Fruit fly (Drosophila melanogaster): Measurements from ENCODE around the gene CG14634.

The CG14634 gene

DNA sequence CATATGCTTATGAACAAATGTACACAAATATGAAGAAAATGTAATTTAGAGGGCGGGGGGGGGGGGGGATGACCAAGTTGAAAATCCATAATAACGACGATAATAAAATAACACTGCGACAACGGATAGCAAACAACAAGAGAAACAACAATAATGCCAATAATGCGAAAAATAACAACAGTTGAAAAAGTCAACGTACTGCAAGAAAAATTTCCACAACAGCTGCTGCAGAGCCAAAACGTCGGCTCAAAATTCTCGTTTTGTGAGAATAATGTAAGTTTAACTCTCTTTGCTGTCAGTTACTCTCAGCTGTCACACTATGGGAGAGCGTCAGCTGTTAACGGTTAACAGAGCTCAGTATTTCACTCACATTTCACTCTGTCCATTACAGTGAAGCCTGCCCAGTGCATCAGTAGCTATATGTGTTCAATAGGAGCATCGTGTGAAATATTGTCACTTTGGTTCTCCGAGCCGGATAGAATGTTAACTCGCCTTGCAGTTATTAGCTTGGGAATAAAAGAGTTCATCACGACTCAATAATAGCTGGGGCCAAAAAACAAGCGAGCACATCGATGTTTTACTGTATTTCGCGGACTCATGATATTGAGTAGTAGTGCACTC lies 38.4 kb downstream of the CG14634 start (continued):
- TF ChIP-seq odd (GFP tag; optimal IDR thresholded peaks at IDR 0.05) (peak; percentile 52), Bdp1 (GFP tag; optimal IDR thresholded peaks at IDR 0.05) (peak; percentile 60), bab2 (GFP tag; optimal IDR thresholded peaks at IDR 0.05) (peak; percentile 76), tin (GFP tag; optimal IDR thresholded peaks at IDR 0.05) (peak; percentile 68), CG15696 (tag; optimal IDR thresholded peaks at IDR 0.05) (peak; percentile 34), nom (GFP tag; optimal IDR thresholded peaks at IDR 0.05) (peak; percentile 84), Opbp (GFP tag; IDR thresholded peaks at IDR 0.05; ENCODE audit: partially characterized antibody) (no peak), ttk (GFP tag; IDR thresholded peaks at IDR 0.05) (peak; percentile 83), Elba2 (GFP tag; optimal IDR thresholded peaks at IDR 0.05) (no peak), Dip3 (GFP tag; optimal IDR thresholded peaks at IDR 0.05) (peak; percentile 62), hth (optimal IDR thresholded peaks at IDR 0.05) (no peak), repo (GFP tag; optimal IDR thresholded peaks at IDR 0.05) (peak; percentile 60), chinmo (GFP tag; IDR thresholded peaks at IDR 0.05; ENCODE audit: partially characterized antibody) (0 out of 4 replicates have a peak, but pooled peaks have one; percentile 52), CG5245 (GFP tag; optimal IDR thresholded peaks at IDR 0.05) (peak; percentile 43), CG2129 (GFP tag; IDR thresholded peaks at IDR 0.05; ENCODE audit: partially characterized antibody) (no peak), maf-S (GFP tag; optimal IDR thresholded peaks at IDR 0.05) (peak; percentile 67), schlank (tag; optimal IDR thresholded peaks at IDR 0.05) (peak; percentile 47), CG3726 (GFP tag; IDR thresholded peaks at IDR 0.05) (peak; percentile 58; the same call in 1 of the 3 replicates), slbo (GFP tag; IDR thresholded peaks at IDR 0.05) (peak; percentile 84), exex (tag; optimal IDR thresholded peaks at IDR 0.05) (no peak), CkIIα-i1 (GFP tag; IDR thresholded peaks at IDR 0.05) (no peak), slou (GFP tag; optimal IDR thresholded peaks at IDR 0.05) (peak; percentile 44), CG11398 (GFP tag; optimal IDR thresholded peaks at IDR 0.05) (peak; percentile 79), bbx (GFP tag; IDR thresholded peaks at IDR 0.05; ENCODE audit: partially characterized antibody) (no peak), YL-1 (GFP tag; optimal IDR thresholded peaks at IDR 0.05) (no peak), CG3065 (GFP tag; optimal IDR thresholded peaks at IDR 0.05) (peak; percentile 22), run (tag; optimal IDR thresholded peaks at IDR 0.05) (peak; percentile 44), CG7839 (tag; optimal IDR thresholded peaks at IDR 0.05) (peak; percentile 86), unpg (GFP tag; optimal IDR thresholded peaks at IDR 0.05) (peak; percentile 90), H15 (GFP tag; IDR thresholded peaks at IDR 0.05) (peak; percentile 67; the same call in 2 of the 3 replicates), NfI (GFP tag; optimal IDR thresholded peaks at IDR 0.05) (peak; percentile 80), CG32772 (GFP tag; IDR thresholded peaks at IDR 0.05) (peak; percentile 76), CG14965 (GFP tag; optimal IDR thresholded peaks at IDR 0.05; ENCODE audit: borderline replicate concordance) (no peak), gcm (GFP tag; optimal IDR thresholded peaks at IDR 0.05) (peak; percentile 69), NK7.1 (GFP tag; optimal IDR thresholded peaks at IDR 0.05) (peak; percentile 55), CG6813 (GFP tag; optimal IDR thresholded peaks at IDR 0.05) (peak; percentile 63), unc-4 (GFP tag; IDR thresholded peaks at IDR 0.05; ENCODE audit: partially characterized antibody) (no peak), CG16863 (GFP tag; optimal IDR thresholded peaks at IDR 0.05) (peak; percentile 60), CG43689 (GFP tag; IDR thresholded peaks at IDR 0.05) (peak; percentile 39; the same call in 1 of the 2 replicates), CG18262 (tag; optimal IDR thresholded peaks at IDR 0.05) (peak; percentile 76), CG10321 (GFP tag; IDR thresholded peaks at IDR 0.05) (peak; percentile 45; the same call in 1 of the 2 replicates), CG34376 (GFP tag; optimal IDR thresholded peaks at IDR 0.05) (peak; percentile 21), ab (GFP tag; optimal IDR thresholded peaks at IDR 0.05) (no peak), CG11093 (GFP tag; IDR thresholded peaks at IDR 0.05) (peak; percentile 42; the same call in 1 of the 3 replicates), CG14441 (GFP tag; IDR thresholded peaks at IDR 0.05) (peak; percentile 87), al (GFP tag; IDR thresholded peaks at IDR 0.05) (peak; percentile 52; the same call in 1 of the 2 replicates), tll (GFP tag; optimal IDR thresholded peaks at IDR 0.05) (no peak), nau (GFP tag; optimal IDR thresholded peaks at IDR 0.05) (peak; percentile 76), CG31224 (GFP tag; IDR thresholded peaks at IDR 0.05) (peak; percentile 70)
